Worm (Caenorhabditis elegans): ENCODE data around the gene F13D12.3.

DNA sequence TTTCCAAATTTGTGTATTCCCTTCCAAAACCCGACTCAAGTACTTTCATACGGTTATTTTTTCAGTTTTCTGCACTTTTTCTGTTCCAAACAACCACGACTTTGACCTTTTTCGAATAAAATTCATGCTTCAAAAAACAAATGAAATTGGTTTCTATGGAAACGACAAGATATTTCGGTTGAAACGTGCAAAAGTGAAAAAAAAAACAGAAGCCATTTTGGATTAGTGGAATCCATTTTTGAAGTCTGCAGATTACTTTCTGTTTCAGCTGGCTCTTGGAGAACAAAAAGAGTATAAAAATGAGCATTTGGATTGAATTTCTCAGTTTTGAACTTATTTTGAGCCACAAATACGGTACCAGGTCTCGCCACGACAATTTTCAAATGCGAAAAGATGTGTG lies 2.0 kb downstream of the F13D12.3 start:
- no peak for TF ChIP-seq elt-3 (tag; optimal IDR thresholded peaks at IDR 0.05)
- no peak for TF ChIP-seq aly-2 (tag; optimal IDR thresholded peaks at IDR 0.05)
- no peak for TF ChIP-seq zag-1 (tag; optimal IDR thresholded peaks at IDR 0.05)
- no peak for TF ChIP-seq fkh-10 (GFP tag; optimal IDR thresholded peaks at IDR 0.05)
- TF ChIP-seq mdl-1 (tag; optimal IDR thresholded peaks at IDR 0.05), result no peak
- TF ChIP-seq nhr-23 (tag; optimal IDR thresholded peaks at IDR 0.05), result no peak
- TF ChIP-seq nhr-76 (tag; optimal IDR thresholded peaks at IDR 0.05), result no peak
- no peak for TF ChIP-seq ceh-28 (tag; optimal IDR thresholded peaks at IDR 0.05)
- no peak for TF ChIP-seq nhr-11 (tag; optimal IDR thresholded peaks at IDR 0.05)
- TF ChIP-seq sea-2 (GFP tag; optimal IDR thresholded peaks at IDR 0.05), result no peak
- TF ChIP-seq nhr-12 (tag; optimal IDR thresholded peaks at IDR 0.05), result no peak
- TF ChIP-seq tbx-2 (tag; optimal IDR thresholded peaks at IDR 0.05), result no peak

All from whole organism, L3 larva.